Fruit fly (Drosophila melanogaster): ENCODE results near the gene Arts.
A peak's percentile ranks its signal among the peaks of the same experiment; 100 is the strongest.

The Arts gene

DNA sequence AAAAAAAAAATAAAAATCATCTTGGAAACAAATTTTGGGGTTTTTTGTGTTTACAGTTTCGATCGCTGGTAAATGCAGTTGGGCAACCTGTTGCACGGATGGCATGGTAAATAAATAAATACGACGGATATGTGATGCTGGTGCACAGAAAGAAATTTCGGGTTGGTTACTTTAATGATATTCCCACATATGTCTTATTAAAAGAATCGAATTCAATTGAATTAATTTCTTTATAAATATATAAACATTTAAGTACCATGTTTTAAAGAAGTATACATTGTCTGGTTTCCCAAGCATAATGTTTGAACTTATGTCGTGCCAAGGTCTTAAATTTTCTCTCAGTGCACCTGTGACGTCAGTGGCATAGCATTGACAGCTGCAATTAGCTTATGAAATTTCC is 35.2 kb upstream of the Arts start (continued):
- TF ChIP-seq CG34422 (GFP tag; IDR thresholded peaks at IDR 0.05) (no peak), CG9876 (GFP tag; optimal IDR thresholded peaks at IDR 0.05) (no peak), Dp (GFP tag; optimal IDR thresholded peaks at IDR 0.05) (no peak), CG14965 (GFP tag; optimal IDR thresholded peaks at IDR 0.05; ENCODE audit: borderline replicate concordance) (no peak), fu2 (GFP tag; optimal IDR thresholded peaks at IDR 0.05) (no peak), CG18764 (GFP tag; optimal IDR thresholded peaks at IDR 0.05) (peak; percentile 46), CG2875 (GFP tag; optimal IDR thresholded peaks at IDR 0.05) (peak; percentile 50), CG8290 (GFP tag; optimal IDR thresholded peaks at IDR 0.05) (peak; percentile 8), CG8290 (tag; optimal IDR thresholded peaks at IDR 0.05) (no peak), CG7271 (tag; optimal IDR thresholded peaks at IDR 0.05) (no peak), Meics (GFP tag; optimal IDR thresholded peaks at IDR 0.05) (peak; percentile 29), CG12236 (GFP tag; optimal IDR thresholded peaks at IDR 0.05) (no peak), Dbx (GFP tag; IDR thresholded peaks at IDR 0.05) (no peak), CG15073 (GFP tag; optimal IDR thresholded peaks at IDR 0.05) (no peak), bowl (GFP tag; IDR thresholded peaks at IDR 0.05) (no peak), CG33213 (GFP tag; optimal IDR thresholded peaks at IDR 0.05) (no peak), zfh1 (GFP tag; IDR thresholded peaks at IDR 0.05) (peak; percentile 64), CG12744 (GFP tag; optimal IDR thresholded peaks at IDR 0.05) (no peak), H2.0 (GFP tag; IDR thresholded peaks at IDR 0.05) (peak; percentile 43; the same call in 1 of the 2 replicates), CG5245 (GFP tag; optimal IDR thresholded peaks at IDR 0.05) (no peak), Bgb (GFP tag; IDR thresholded peaks at IDR 0.05; ENCODE audit: partially characterized antibody) (no peak), CG13424 (tag; optimal IDR thresholded peaks at IDR 0.05) (peak; percentile 82), h (optimal IDR thresholded peaks at IDR 0.05) (no peak), CG10959 (GFP tag; IDR thresholded peaks at IDR 0.05) (no peak), dysf (GFP tag; IDR thresholded peaks at IDR 0.05) (peak; percentile 57; the same call in 2 of the 3 replicates), CG8388 (GFP tag; optimal IDR thresholded peaks at IDR 0.05) (peak; percentile 67), lilli (GFP tag; optimal IDR thresholded peaks at IDR 0.05) (peak; percentile 14), Scr (GFP tag; IDR thresholded peaks at IDR 0.05; ENCODE audit: partially characterized antibody) (no peak), CG17359 (tag; optimal IDR thresholded peaks at IDR 0.05) (peak; percentile 78), CG11085 (GFP tag; IDR thresholded peaks at IDR 0.05) (no peak), chif (GFP tag; optimal IDR thresholded peaks at IDR 0.05) (peak in 1 of 2 experiments; percentile 18), sens (GFP tag) (peak; percentile 65), hkb (optimal IDR thresholded peaks at IDR 0.05) (no peak), hkb (GFP tag; IDR thresholded peaks at IDR 0.05) (peak; percentile 75), PHDP (tag; optimal IDR thresholded peaks at IDR 0.05) (peak; percentile 76), Fer2 (tag; optimal IDR thresholded peaks at IDR 0.05) (peak; percentile 12), CG17912 (GFP tag; optimal IDR thresholded peaks at IDR 0.05) (no peak), CG4360 (GFP tag; IDR thresholded peaks at IDR 0.05) (peak; percentile 37; the same call in 1 of the 2 replicates), Eip74EF (GFP tag; optimal IDR thresholded peaks at IDR 0.05) (peak in 1 of 2 experiments; percentile 70), croc (GFP tag; conservative IDR thresholded peaks at IDR 0.05) (0 out of 3 replicates have a peak, but pooled peaks have one; percentile 33), CG9817 (tag; optimal IDR thresholded peaks at IDR 0.05) (peak; percentile 18), CG12299 (tag; optimal IDR thresholded peaks at IDR 0.05) (peak; percentile 60), CG12219 (GFP tag; optimal IDR thresholded peaks at IDR 0.05) (peak; percentile 65), Mad (GFP tag; optimal IDR thresholded peaks at IDR 0.05) (no peak), BtbVII (GFP tag; optimal IDR thresholded peaks at IDR 0.05) (peak; percentile 2), Rfx (GFP tag; IDR thresholded peaks at IDR 0.05) (peak; percentile 19; the same call in 1 of the 2 replicates), gem (tag; optimal IDR thresholded peaks at IDR 0.05) (peak; percentile 83), CG6765 (GFP tag; optimal IDR thresholded peaks at IDR 0.05) (no peak), CG2120 (GFP tag; optimal IDR thresholded peaks at IDR 0.05) (no peak), Ada2b (GFP tag; IDR thresholded peaks at IDR 0.05) (peak; percentile 56), Trl (optimal IDR thresholded peaks at IDR 0.05) (no peak), Trl (GFP tag; optimal IDR thresholded peaks at IDR 0.05) (no peak)

Measured in whole organism, embryonic.